Fruit fly (Drosophila melanogaster): ENCODE results near the gene CG14628.

DNA sequence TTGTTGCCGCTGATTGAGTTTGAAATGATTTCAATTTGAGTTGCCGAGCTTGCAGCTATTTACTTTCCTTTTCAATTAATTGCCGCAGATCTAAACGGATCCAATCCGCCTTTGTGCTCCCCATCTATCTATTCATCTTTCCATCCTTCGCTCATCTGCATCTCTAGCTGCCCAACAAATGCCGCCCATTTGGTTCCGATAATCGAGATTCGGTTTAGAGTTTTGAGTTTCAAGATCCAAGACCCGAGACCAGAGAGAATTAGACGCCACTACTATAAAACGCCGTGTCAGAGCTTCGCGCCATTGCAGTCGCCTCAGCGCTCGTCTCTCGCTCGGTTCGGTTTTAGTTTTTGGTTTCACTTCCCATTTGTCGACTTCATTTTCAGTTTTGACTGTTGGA lies 39.0 kb downstream of the CG14628 start, which contains the start of gene CG14626:
- no peak for TF ChIP-seq Met (GFP tag; optimal IDR thresholded peaks at IDR 0.05)
- no peak for TF ChIP-seq dac (GFP tag; optimal IDR thresholded peaks at IDR 0.05)

Data from whole organism, prepupa.